Fruit fly (Drosophila melanogaster) S2 (cell line): ENCODE measurements around the gene CG13053.

Experiments
- CG8478 ChIP-seq: fragments of >200 bp; optimal IDR thresholded peaks from 2 replicates; lab custom pipeline; 2018
- CTCF ChIP-seq, 2 experiments: fragments of >200 bp; optimal IDR thresholded peaks; 2 replicates each; lab custom pipeline; 2018

- TF ChIP-seq CG8478 (lab: Kevin White, UChicago) (no peak), CTCF (optimal IDR thresholded peaks at IDR 0.05; lab: Kevin White, UChicago) (no peak)
Measured at dm6 chr3L:16275391-16276017, 16.0 kb upstream of the CG13053 start.
